Worm (Caenorhabditis elegans): Measurements from ENCODE around the gene gcc-1.

gcc-1 gene

DNA sequence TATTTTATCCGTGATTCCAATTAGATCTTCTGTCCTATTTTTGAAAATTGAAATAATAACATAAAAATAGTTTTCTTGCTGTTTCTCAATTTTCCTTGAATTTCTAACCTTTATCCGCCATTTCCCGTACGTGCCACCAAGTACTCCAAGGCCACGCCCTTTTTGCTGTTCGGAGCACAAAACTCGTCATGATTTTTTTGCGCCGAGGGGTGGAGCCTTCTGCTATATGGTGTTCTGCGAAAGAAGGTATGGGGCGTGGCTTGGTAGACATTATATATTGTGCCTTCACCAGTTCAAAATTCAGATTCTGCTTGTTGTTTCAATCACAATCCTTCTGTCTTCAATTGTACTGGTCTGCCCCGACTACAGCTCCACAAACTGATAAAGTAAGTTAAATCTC lies 14.5 kb upstream of the gcc-1 start, which contains the start of gene C15C7.4:
C15C7.4 (plus strand) TSS at position 301 of the 400 bp plus-strand sequence.
- TF ChIP-seq med-1 (GFP tag; optimal IDR thresholded peaks at IDR 0.05; ENCODE audit: insufficient read depth) (no peak), tab-1 (GFP tag; IDR thresholded peaks at IDR 0.05) (no peak), cog-1 (tag; optimal IDR thresholded peaks at IDR 0.05) (no peak), ztf-29 (GFP tag; IDR thresholded peaks at IDR 0.05) (no peak), ref-1 (GFP tag; conservative IDR thresholded peaks at IDR 0.05) (no peak), T22C8.4 (GFP tag; IDR thresholded peaks at IDR 0.05) (no peak), ztf-23 (GFP tag; IDR thresholded peaks at IDR 0.05) (no peak), klf-2 (GFP tag; conservative IDR thresholded peaks at IDR 0.05) (no peak), flt-1 (GFP tag; IDR thresholded peaks at IDR 0.05) (no peak)

DNA sequence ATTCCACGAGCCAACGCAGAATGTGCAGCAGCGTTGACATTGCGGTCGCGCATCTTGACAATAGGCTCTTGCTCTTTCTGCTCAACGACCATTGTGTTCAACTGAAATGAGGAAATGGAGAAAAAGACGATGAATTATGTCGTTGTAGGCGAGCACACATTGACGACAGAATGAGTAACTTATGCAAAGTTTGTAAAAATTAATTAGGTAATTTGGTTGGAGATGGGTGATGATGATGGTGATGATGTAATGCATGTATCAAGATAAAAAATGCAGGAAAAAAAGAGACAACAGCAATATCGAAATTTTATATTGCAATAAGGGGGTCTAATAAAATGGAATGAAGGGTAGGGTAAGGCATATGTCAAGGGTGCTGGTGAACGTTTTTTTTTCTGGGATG lies 7.4 kb upstream of the gcc-1 start, which contains the start of gene bbln-1:
bbln-1 (minus strand) TSS at position 101 of the 400 bp plus-strand sequence.
- TF ChIP-seq ztf-29 (GFP tag; IDR thresholded peaks at IDR 0.05) (no peak), flt-1 (GFP tag; IDR thresholded peaks at IDR 0.05) (no peak), cog-1 (tag; optimal IDR thresholded peaks at IDR 0.05) (no peak), klf-2 (GFP tag; conservative IDR thresholded peaks at IDR 0.05) (no peak), T22C8.4 (GFP tag; IDR thresholded peaks at IDR 0.05) (no peak), ref-1 (GFP tag; conservative IDR thresholded peaks at IDR 0.05) (no peak), ztf-23 (GFP tag; IDR thresholded peaks at IDR 0.05) (no peak), tab-1 (GFP tag; IDR thresholded peaks at IDR 0.05) (no peak)

- TF ChIP-seq ref-1 (GFP tag; conservative IDR thresholded peaks at IDR 0.05) (no peak), tab-1 (GFP tag; IDR thresholded peaks at IDR 0.05) (no peak)
These were observed 6.6 kb upstream of the gcc-1 start for ce11 chrX:3153133-3153532.

DNA sequence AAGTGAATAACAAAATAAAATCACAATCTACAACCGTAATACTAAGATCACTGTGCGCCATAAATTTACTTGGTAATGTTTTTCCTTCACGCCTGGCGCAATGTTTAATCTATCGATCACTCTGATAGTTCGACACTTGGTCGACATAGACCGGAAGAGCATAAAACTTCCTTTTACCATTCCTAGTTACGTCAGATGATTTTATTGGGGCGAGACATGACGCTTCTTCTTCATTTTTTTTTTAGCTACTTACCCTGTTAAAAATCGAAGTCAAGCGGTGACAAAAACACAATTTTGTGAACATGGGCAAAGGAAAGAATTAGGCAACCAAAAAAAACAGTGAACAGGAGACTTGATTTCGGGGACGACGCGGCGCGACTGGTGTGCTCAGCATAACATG lies 5.2 kb upstream of the gcc-1 start:
- TF ChIP-seq ref-1 (GFP tag; conservative IDR thresholded peaks at IDR 0.05) = no peak
- TF ChIP-seq klf-2 (GFP tag; conservative IDR thresholded peaks at IDR 0.05) = no peak
- no peak for TF ChIP-seq T22C8.4 (GFP tag; IDR thresholded peaks at IDR 0.05)
- no peak for TF ChIP-seq cog-1 (tag; optimal IDR thresholded peaks at IDR 0.05)
- no peak for TF ChIP-seq tab-1 (GFP tag; IDR thresholded peaks at IDR 0.05)
- no peak for TF ChIP-seq flt-1 (GFP tag; IDR thresholded peaks at IDR 0.05)
- no peak for TF ChIP-seq med-1 (GFP tag; optimal IDR thresholded peaks at IDR 0.05; ENCODE audit: insufficient read depth)

- TF ChIP-seq med-1 (GFP tag; optimal IDR thresholded peaks at IDR 0.05; ENCODE audit: insufficient read depth) (no peak), ztf-29 (GFP tag; IDR thresholded peaks at IDR 0.05) (no peak), ref-1 (GFP tag; conservative IDR thresholded peaks at IDR 0.05) (no peak), cog-1 (tag; optimal IDR thresholded peaks at IDR 0.05) (no peak), T22C8.4 (GFP tag; IDR thresholded peaks at IDR 0.05) (no peak), ztf-23 (GFP tag; IDR thresholded peaks at IDR 0.05) (no peak), tab-1 (GFP tag; IDR thresholded peaks at IDR 0.05) (no peak), klf-2 (GFP tag; conservative IDR thresholded peaks at IDR 0.05) (no peak), flt-1 (GFP tag; IDR thresholded peaks at IDR 0.05) (no peak)
These were observed 4.5 kb upstream of the gcc-1 start for ce11 chrX:3155111-3155843.

DNA sequence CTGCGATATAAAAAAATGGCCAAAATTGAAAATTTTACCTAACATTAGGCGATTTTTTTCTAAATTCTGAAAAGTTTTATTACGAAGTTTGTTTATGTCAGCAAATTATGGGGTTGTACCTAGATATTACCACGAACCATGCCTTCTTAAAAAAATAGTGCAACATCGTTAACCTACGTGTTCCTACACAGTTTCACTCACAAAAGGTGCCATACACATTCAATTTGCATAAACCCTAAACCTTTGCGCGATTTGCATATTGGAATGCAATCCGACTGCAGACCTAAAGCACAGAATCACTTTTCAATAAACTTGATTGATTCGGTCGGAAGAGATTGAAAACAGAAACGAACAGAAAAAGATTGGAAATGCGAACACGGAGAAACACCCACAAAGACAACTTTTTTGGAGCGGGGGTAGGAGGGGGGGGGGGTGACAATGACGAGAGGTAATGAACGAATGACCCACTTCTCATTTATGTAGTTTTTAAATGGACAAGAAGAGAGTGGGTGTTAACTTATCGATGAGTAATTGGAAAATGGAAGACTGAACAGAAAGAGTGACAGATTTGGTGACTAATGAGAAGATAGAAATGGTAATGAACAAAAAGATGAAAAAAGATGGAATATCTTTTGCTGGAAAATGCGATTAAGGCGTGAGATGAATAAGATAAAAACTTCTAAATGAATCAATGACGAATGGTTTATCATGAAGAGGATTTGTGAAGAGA lies 3.5 kb upstream of the gcc-1 start:
- no peak for TF ChIP-seq klf-2 (GFP tag; conservative IDR thresholded peaks at IDR 0.05)
- TF ChIP-seq flt-1 (GFP tag; IDR thresholded peaks at IDR 0.05) = no peak
- TF ChIP-seq tab-1 (GFP tag; IDR thresholded peaks at IDR 0.05) = no peak
- no peak for TF ChIP-seq cog-1 (tag; optimal IDR thresholded peaks at IDR 0.05)
- no peak for TF ChIP-seq ref-1 (GFP tag; conservative IDR thresholded peaks at IDR 0.05)
- TF ChIP-seq T22C8.4 (GFP tag; IDR thresholded peaks at IDR 0.05) = no peak
- TF ChIP-seq ztf-23 (GFP tag; IDR thresholded peaks at IDR 0.05) = no peak
- no peak for TF ChIP-seq ztf-29 (GFP tag; IDR thresholded peaks at IDR 0.05)
- no peak for TF ChIP-seq med-1 (GFP tag; optimal IDR thresholded peaks at IDR 0.05; ENCODE audit: insufficient read depth)

DNA sequence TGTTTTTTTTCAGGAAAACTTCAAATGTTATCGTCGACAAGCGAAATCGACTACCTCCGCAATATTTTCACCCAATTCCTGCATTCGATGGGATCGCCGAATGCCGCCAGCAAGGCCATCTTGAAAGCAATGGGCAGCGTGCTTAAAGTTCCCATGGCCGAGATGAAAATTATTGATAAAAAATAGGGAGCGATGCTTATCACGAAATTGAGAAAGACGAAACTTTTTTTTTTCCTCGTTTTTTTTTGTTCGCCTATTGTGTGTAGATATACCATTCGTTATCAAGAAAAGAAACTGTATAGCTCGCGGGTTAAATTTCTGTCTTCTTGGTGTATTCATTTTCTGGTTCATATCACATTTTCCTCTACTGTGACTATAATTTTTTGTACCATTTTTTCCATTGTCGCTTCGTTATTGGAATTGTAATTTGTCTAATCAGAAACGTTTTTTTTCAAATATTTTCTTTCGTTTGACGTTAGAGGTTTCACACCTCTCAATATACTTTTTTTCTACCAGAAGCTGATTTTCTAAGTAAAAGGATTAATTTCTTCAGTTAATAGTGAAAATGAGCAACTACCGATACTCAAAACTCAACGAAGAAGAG lies 4.3 kb downstream of the gcc-1 start, which contains the start of gene syx-6:
syx-6 (plus strand) TSS at position 554 of the 604 bp plus-strand sequence.
- TF ChIP-seq T22C8.4 (GFP tag; IDR thresholded peaks at IDR 0.05) (no peak), ztf-29 (GFP tag; IDR thresholded peaks at IDR 0.05) (no peak), cog-1 (tag; optimal IDR thresholded peaks at IDR 0.05) (no peak), med-1 (GFP tag; optimal IDR thresholded peaks at IDR 0.05; ENCODE audit: insufficient read depth) (no peak), ztf-23 (GFP tag; IDR thresholded peaks at IDR 0.05) (no peak), tab-1 (GFP tag; IDR thresholded peaks at IDR 0.05) (no peak), ref-1 (GFP tag; conservative IDR thresholded peaks at IDR 0.05) (no peak), flt-1 (GFP tag; IDR thresholded peaks at IDR 0.05) (no peak), klf-2 (GFP tag; conservative IDR thresholded peaks at IDR 0.05) (no peak)

DNA sequence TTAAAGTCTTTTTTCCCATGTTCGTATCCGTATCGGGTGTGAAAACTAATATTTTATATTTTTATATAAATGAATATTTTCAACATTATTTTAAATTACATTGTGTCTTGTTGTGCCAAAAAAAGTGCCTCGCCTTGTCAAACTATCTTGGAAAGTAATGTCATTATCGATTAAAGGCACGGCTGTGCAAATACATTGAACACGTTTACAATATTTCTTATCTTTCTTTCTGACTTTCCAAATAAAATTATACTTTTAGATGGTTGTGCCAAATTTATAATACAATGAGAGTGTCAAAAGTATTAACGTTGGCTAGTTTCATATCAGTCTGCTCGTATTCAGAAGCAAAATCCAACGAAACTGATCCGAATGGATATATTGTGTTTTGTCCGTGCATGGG lies 5.8 kb downstream of the gcc-1 start, which contains the start of gene pfut-1:
pfut-1 (plus strand) TSS at position 258 of the 400 bp plus-strand sequence.
- TF ChIP-seq ztf-23 (GFP tag; IDR thresholded peaks at IDR 0.05) (no peak), flt-1 (GFP tag; IDR thresholded peaks at IDR 0.05) (no peak), T22C8.4 (GFP tag; IDR thresholded peaks at IDR 0.05) (no peak), ref-1 (GFP tag; conservative IDR thresholded peaks at IDR 0.05) (no peak), cog-1 (tag; optimal IDR thresholded peaks at IDR 0.05) (no peak), tab-1 (GFP tag; IDR thresholded peaks at IDR 0.05) (no peak), klf-2 (GFP tag; conservative IDR thresholded peaks at IDR 0.05) (no peak), med-1 (GFP tag; optimal IDR thresholded peaks at IDR 0.05; ENCODE audit: insufficient read depth) (no peak), ztf-29 (GFP tag; IDR thresholded peaks at IDR 0.05) (no peak)

DNA sequence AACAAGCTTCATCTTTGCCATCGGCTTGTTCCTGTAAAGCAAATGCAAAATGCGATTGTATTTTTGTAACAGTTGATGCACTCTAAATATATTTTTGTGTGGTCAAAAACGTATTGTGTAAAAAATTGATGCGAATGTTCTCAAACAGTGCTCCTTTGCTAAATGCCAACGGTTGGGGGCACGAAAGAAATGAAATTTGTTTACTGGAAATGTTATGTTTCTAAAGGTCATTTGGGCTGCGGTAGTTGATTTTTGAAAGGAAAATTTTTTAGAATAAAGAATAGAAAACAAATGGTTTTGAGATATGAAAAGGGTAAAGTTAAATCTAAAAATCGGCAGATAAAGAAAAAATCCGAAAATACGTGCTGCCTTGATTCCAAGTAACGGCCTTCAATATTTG lies 10.7 kb downstream of the gcc-1 start, which contains the start of gene C15C7.6:
C15C7.6 (minus strand) TSS at position 101 of the 400 bp plus-strand sequence.
- no peak for TF ChIP-seq flt-1 (GFP tag; IDR thresholded peaks at IDR 0.05)
- TF ChIP-seq cog-1 (tag; optimal IDR thresholded peaks at IDR 0.05) = no peak
- no peak for TF ChIP-seq klf-2 (GFP tag; conservative IDR thresholded peaks at IDR 0.05)

Data from whole organism, midembryonic.